Fruit fly (Drosophila melanogaster): ENCODE results near the gene MetRS-m.
A peak's percentile ranks its signal among the peaks of the same experiment; 100 is the strongest.

Gene MetRS-m

dm6 chr3R:14289958-14290835 is 30.4 kb upstream of the MetRS-m start:
- no peak for TF ChIP-seq ATbp (GFP tag; optimal IDR thresholded peaks at IDR 0.05)
- no peak for TF ChIP-seq Hey (tag; optimal IDR thresholded peaks at IDR 0.05)
- no peak for TF ChIP-seq CG32772 (GFP tag; IDR thresholded peaks at IDR 0.05)
- TF ChIP-seq CG15479 (GFP tag; optimal IDR thresholded peaks at IDR 0.05), result no peak
- TF ChIP-seq Sox100B (GFP tag; optimal IDR thresholded peaks at IDR 0.05), result peak; percentile 24
- peak; percentile 11 for TF ChIP-seq CG17359 (tag; optimal IDR thresholded peaks at IDR 0.05)
- TF ChIP-seq Nf-YB (GFP tag; optimal IDR thresholded peaks at IDR 0.05), result no peak
- no peak for TF ChIP-seq CG4404 (GFP tag; IDR thresholded peaks at IDR 0.05)
- no peak for TF ChIP-seq CG15073 (GFP tag; optimal IDR thresholded peaks at IDR 0.05)
- peak in 1 of 2 experiments; percentile 43 for TF ChIP-seq Pdp1 (GFP tag; optimal IDR thresholded peaks at IDR 0.05)
- TF ChIP-seq pita (GFP tag; optimal IDR thresholded peaks at IDR 0.05), result no peak
- TF ChIP-seq Hr51 (GFP tag; optimal IDR thresholded peaks at IDR 0.05), result peak in 1 of 2 experiments; percentile 59
- TF ChIP-seq CG15011 (GFP tag; optimal IDR thresholded peaks at IDR 0.05), result no peak
- TF ChIP-seq eve (GFP tag; optimal IDR thresholded peaks at IDR 0.05), result peak in 1 of 2 experiments; percentile 15
- no peak for TF ChIP-seq CG7963 (GFP tag; IDR thresholded peaks at IDR 0.05; ENCODE audit: partially characterized antibody)
- TF ChIP-seq gem (tag; optimal IDR thresholded peaks at IDR 0.05), result peak; percentile 49
- TF ChIP-seq corto (GFP tag; optimal IDR thresholded peaks at IDR 0.05), result no peak
- no peak for TF ChIP-seq Lhr (GFP tag; optimal IDR thresholded peaks at IDR 0.05)
- no peak for TF ChIP-seq CG2875 (GFP tag; optimal IDR thresholded peaks at IDR 0.05)
- TF ChIP-seq croc (GFP tag; conservative IDR thresholded peaks at IDR 0.05), result no peak
- TF ChIP-seq Hmr (GFP tag; optimal IDR thresholded peaks at IDR 0.05), result peak; percentile 37
- TF ChIP-seq CG5953 (GFP tag; IDR thresholded peaks at IDR 0.05), result no peak
- peak in 1 of 2 experiments; percentile 57 for TF ChIP-seq Eip74EF (GFP tag; optimal IDR thresholded peaks at IDR 0.05)
- peak; percentile 20 for TF ChIP-seq CG1233 (GFP tag; optimal IDR thresholded peaks at IDR 0.05)
- TF ChIP-seq CG3281 (GFP tag; optimal IDR thresholded peaks at IDR 0.05), result peak; percentile 50
- TF ChIP-seq tgo (GFP tag; IDR thresholded peaks at IDR 0.05), result peak; percentile 19; the same call in 1 of the 3 replicates
- no peak for TF ChIP-seq gfzf (GFP tag; optimal IDR thresholded peaks at IDR 0.05)
- TF ChIP-seq CG3163 (GFP tag; optimal IDR thresholded peaks at IDR 0.05), result no peak
- TF ChIP-seq CG10431 (GFP tag; optimal IDR thresholded peaks at IDR 0.05), result no peak
- peak; percentile 48 for TF ChIP-seq lab (GFP tag; optimal IDR thresholded peaks at IDR 0.05)
- TF ChIP-seq tna (GFP tag; IDR thresholded peaks at IDR 0.05; ENCODE audit: partially characterized antibody), result no peak
- TF ChIP-seq CG3838 (GFP tag; optimal IDR thresholded peaks at IDR 0.05), result no peak
- peak; percentile 23 for TF ChIP-seq CG30403 (GFP tag; optimal IDR thresholded peaks at IDR 0.05)
- peak; percentile 82 for TF ChIP-seq grau (tag; optimal IDR thresholded peaks at IDR 0.05)
- TF ChIP-seq sr (GFP tag; IDR thresholded peaks at IDR 0.05), result peak; percentile 98
- no peak for TF ChIP-seq bigmax (GFP tag; optimal IDR thresholded peaks at IDR 0.05)
- TF ChIP-seq Dbx (GFP tag; IDR thresholded peaks at IDR 0.05), result 0 out of 3 replicates have a peak, but pooled peaks have one; percentile 15
- TF ChIP-seq YL-1 (GFP tag; optimal IDR thresholded peaks at IDR 0.05), result no peak
- TF ChIP-seq CG4820 (GFP tag; optimal IDR thresholded peaks at IDR 0.05), result peak; percentile 18
- peak; percentile 19 for TF ChIP-seq CG10209 (GFP tag; optimal IDR thresholded peaks at IDR 0.05)
- TF ChIP-seq Oli (tag; optimal IDR thresholded peaks at IDR 0.05), result peak; percentile 8
- no peak for TF ChIP-seq sna (GFP tag; IDR thresholded peaks at IDR 0.05; ENCODE audit: partially characterized antibody)
- no peak for TF ChIP-seq sim (GFP tag; IDR thresholded peaks at IDR 0.05)
- peak; percentile 30 for TF ChIP-seq CoRest (tag; optimal IDR thresholded peaks at IDR 0.05)
- 0 out of 2 replicates have a peak, but pooled peaks have one; percentile 7 for TF ChIP-seq CG17328 (GFP tag; IDR thresholded peaks at IDR 0.05)
- TF ChIP-seq phol (tag; optimal IDR thresholded peaks at IDR 0.05), result peak; percentile 35
- no peak for TF ChIP-seq Sry-δ (GFP tag; optimal IDR thresholded peaks at IDR 0.05)

All from whole organism, embryonic.